Worm (Caenorhabditis elegans) whole organism, late embryonic: ENCODE data around the gene srbc-43.

Experiments used
- ama-1 ChIP-seq: fragments of 150-350 bp; optimal IDR thresholded peaks from 2 replicates; lab custom pipeline; 2014
- ceh-14 ChIP-seq: sonication (generic microtip); optimal IDR thresholded peaks from 2 replicates; lab custom pipeline; 2016; ENCODE audit warnings: missing genotype, missing genetic modification characterization, missing compliant biosample characterization
- ceh-2 ChIP-seq: sonication (generic microtip); optimal IDR thresholded peaks from 2 replicates; lab custom pipeline; 2016; ENCODE audit warnings: missing genotype, missing genetic modification characterization, missing compliant biosample characterization
- ceh-48 ChIP-seq: sonication (generic microtip); optimal IDR thresholded peaks from 2 replicates; lab custom pipeline; 2016; ENCODE audit warnings: missing genetic modification characterization, inconsistent platforms, missing compliant biosample characterization
- ceh-9 ChIP-seq: sonication (generic microtip); optimal IDR thresholded peaks from 2 replicates; lab custom pipeline; 2016; ENCODE audit warnings: mild to moderate bottlenecking, missing genetic modification characterization, inconsistent platforms, missing compliant biosample characterization
- dmd-4 ChIP-seq: sonication (generic microtip); optimal IDR thresholded peaks from 2 replicates; lab custom pipeline; 2016; ENCODE audit warnings: borderline replicate concordance, missing genetic modification characterization, missing compliant biosample characterization
- hlh-30 ChIP-seq: sonication (generic microtip); optimal IDR thresholded peaks from 2 replicates; lab custom pipeline; 2017; ENCODE audit warnings: antibody characterized with exemption, missing genetic modification characterization, missing compliant biosample characterization; ENCODE audit not compliant: insufficient read depth
- hlh-8 ChIP-seq: sonication (generic microtip); optimal IDR thresholded peaks from 2 replicates; lab custom pipeline; 2016; ENCODE audit warnings: missing genotype, missing genetic modification characterization, missing compliant biosample characterization
- lin-11 ChIP-seq: fragments of 200-800 bp; sonication (Bioruptor generic); optimal IDR thresholded peaks from 2 replicates; lab custom pipeline; 2018; ENCODE audit warnings: mild to moderate bottlenecking, missing genetic modification characterization, missing compliant biosample characterization
- nhr-11 ChIP-seq: fragments of 150-350 bp; optimal IDR thresholded peaks from 2 replicates; lab custom pipeline; 2014; ENCODE audit warnings: missing biosample characterization, missing genetic modification characterization
- pha-4 ChIP-seq: fragments of 150-350 bp; optimal IDR thresholded peaks from 2 replicates; lab custom pipeline; 2018; ENCODE audit warnings: missing biosample characterization, missing genetic modification reagents, missing genetic modification characterization
- sox-2 ChIP-seq: fragments of 200-800 bp; sonication (Bioruptor generic); IDR thresholded peaks from 2 replicates; pipeline ENCODE4 v1.3.6; 2022; ENCODE audit warnings: missing genetic modification reagents, missing genetic modification characterization, missing compliant biosample characterization
- ttx-3 ChIP-seq: sonication (generic microtip); optimal IDR thresholded peaks from 2 replicates; lab custom pipeline; 2016; ENCODE audit warnings: missing genetic modification reagents, missing genetic modification characterization, missing compliant biosample characterization
- unc-55 ChIP-seq: sonication (generic microtip); optimal IDR thresholded peaks from 2 replicates; lab custom pipeline; 2017; ENCODE audit warnings: missing biosample characterization, missing genetic modification reagents, missing genetic modification characterization

DNA sequence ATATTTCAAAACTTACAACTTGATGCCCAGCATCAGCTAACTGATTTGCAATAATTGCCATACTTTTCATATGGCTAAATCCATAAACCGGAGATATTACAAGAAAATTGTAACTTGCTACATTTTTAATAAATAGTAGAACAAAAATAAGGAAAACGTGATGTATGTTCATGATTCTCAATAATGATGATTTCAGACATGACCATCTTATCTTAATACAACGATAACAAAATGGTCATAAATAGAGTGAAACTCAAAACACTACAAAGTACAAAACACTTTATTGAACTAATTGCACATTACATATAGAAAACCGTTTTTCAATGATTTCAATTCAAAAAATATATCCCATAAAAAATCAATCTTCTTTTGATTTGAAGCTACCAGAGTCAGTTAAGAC lies 2.4 kb upstream of the srbc-43 start, which contains the start of gene ugt-5:
- no peak for TF ChIP-seq sox-2 (GFP tag; lab: Robert Waterston, UW)
- no peak for TF ChIP-seq lin-11 (tag; lab: Kevin White, UChicago)
- no peak for TF ChIP-seq ceh-48 (tag; lab: Kevin White, UChicago)
- TF ChIP-seq hlh-8 (tag; lab: Kevin White, UChicago) = no peak
- TF ChIP-seq ceh-2 (tag; lab: Kevin White, UChicago) = no peak
- TF ChIP-seq hlh-30 = no peak
- no peak for TF ChIP-seq ttx-3 (tag; lab: Kevin White, UChicago)
- no peak for TF ChIP-seq nhr-11 (tag; lab: Kevin White, UChicago)
- no peak for TF ChIP-seq pha-4 (tag; lab: Kevin White, UChicago)
- no peak for TF ChIP-seq dmd-4
- no peak for TF ChIP-seq ceh-9 (tag; lab: Kevin White, UChicago)
- no peak for TF ChIP-seq unc-55
- no peak for TF ChIP-seq ama-1 (lab: Kevin White, UChicago)
- no peak for TF ChIP-seq ceh-14
